Fruit fly (Drosophila melanogaster) whole organism, embryonic: ENCODE data around the gene CG42579.

Experiments
- Atf-2 ChIP-seq: fragments of 200-800 bp; sonication (Bioruptor generic); optimal IDR thresholded peaks from 2 replicates; lab custom pipeline; 2016; ENCODE audit warnings: missing biosample characterization, missing genetic modification characterization
- Bteb2 ChIP-seq: fragments of 200-800 bp; sonication (Bioruptor generic); optimal IDR thresholded peaks from 2 replicates; lab custom pipeline; 2016; ENCODE audit warnings: missing biosample characterization, missing genetic modification characterization
- CG1024 ChIP-seq: fragments of 200-800 bp; sonication (Bioruptor generic); IDR thresholded peaks from 2 replicates; pipeline ENCODE4 v1.3.6; 2022; ENCODE audit warnings: missing biosample characterization, missing genetic modification characterization
- CG10366 ChIP-seq: fragments of 200-800 bp; sonication (Bioruptor generic); IDR thresholded peaks from 2 replicates; pipeline ENCODE4 v1.3.6; 2022; ENCODE audit warnings: missing biosample characterization, missing genetic modification characterization
- CG10462 ChIP-seq: fragments of 200-800 bp; sonication (Bioruptor generic); optimal IDR thresholded peaks from 2 replicates; lab custom pipeline; 2016; ENCODE audit warnings: missing biosample characterization, missing genetic modification characterization
- CG10979 ChIP-seq: fragments of 200-800 bp; sonication (Bioruptor generic); optimal IDR thresholded peaks from 2 replicates; lab custom pipeline; 2018; ENCODE audit warnings: missing biosample characterization, mild to moderate bottlenecking, missing genetic modification characterization, moderate library complexity
- CG12219 ChIP-seq: fragments of 200-800 bp; sonication (Bioruptor generic); optimal IDR thresholded peaks from 3 replicates; lab custom pipeline; 2018; ENCODE audit warnings: missing biosample characterization, mild to moderate bottlenecking, missing genetic modification characterization
- CG14441 ChIP-seq: fragments of 200-800 bp; sonication (Bioruptor generic); IDR thresholded peaks from 2 replicates; pipeline ENCODE4 v1.3.6; 2022; ENCODE audit warnings: missing biosample characterization, missing genetic modification characterization
- CG15696 ChIP-seq: fragments of 200-800 bp; sonication (Bioruptor generic); optimal IDR thresholded peaks from 2 replicates; lab custom pipeline; 2019; ENCODE audit warnings: missing biosample characterization, mild to moderate bottlenecking, missing genetic modification characterization, moderate library complexity
- CG16779 ChIP-seq: fragments of 200-800 bp; sonication (Bioruptor generic); IDR thresholded peaks from 2 replicates; pipeline ENCODE4 v1.3.6; 2022; ENCODE audit warnings: missing biosample characterization, missing genetic modification characterization
- CG17359 ChIP-seq: fragments of 200-800 bp; sonication (Bioruptor generic); optimal IDR thresholded peaks from 3 replicates; lab custom pipeline; 2018; ENCODE audit warnings: missing biosample characterization, mild to moderate bottlenecking, missing genetic modification characterization, moderate library complexity
- CG17385 ChIP-seq: fragments of 200-800 bp; sonication (Bioruptor generic); optimal IDR thresholded peaks from 3 replicates; lab custom pipeline; 2018; ENCODE audit warnings: missing biosample characterization, mild to moderate bottlenecking, missing genetic modification characterization
- CG18764 ChIP-seq: fragments of 200-800 bp; sonication (Bioruptor generic); optimal IDR thresholded peaks from 3 replicates; lab custom pipeline; 2016; ENCODE audit warnings: missing biosample characterization, missing genetic modification characterization
- CG3281 ChIP-seq: fragments of 200-800 bp; sonication (Bioruptor generic); optimal IDR thresholded peaks from 3 replicates; lab custom pipeline; 2017; ENCODE audit warnings: missing biosample characterization, mild to moderate bottlenecking, missing genetic modification characterization
- CG3407 ChIP-seq: fragments of 200-800 bp; sonication (Bioruptor generic); optimal IDR thresholded peaks from 2 replicates; lab custom pipeline; 2018; ENCODE audit warnings: missing biosample characterization, mild to moderate bottlenecking, missing genetic modification characterization
- CG7357 ChIP-seq: fragments of 200-800 bp; sonication (Bioruptor generic); IDR thresholded peaks from 3 replicates; pipeline ENCODE4 v1.3.6; 2022; ENCODE audit warnings: missing biosample characterization, missing genetic modification characterization
- CG8089 ChIP-seq: fragments of 200-800 bp; sonication (Bioruptor generic); optimal IDR thresholded peaks from 3 replicates; lab custom pipeline; 2016; ENCODE audit warnings: missing biosample characterization, missing genetic modification characterization
- D ChIP-seq, 2 experiments: fragments of 200-800 bp in 1 of 2; fragments of >200 bp in 1 of 2; sonication (Bioruptor generic) in 1 of 2; optimal IDR thresholded peaks; 2 replicates in 1 of 2; 3 replicates in 1 of 2; lab custom pipeline; 2017; ENCODE audit warnings: mild to moderate bottlenecking in 1 of 2, missing biosample characterization in 1 of 2, missing genetic modification characterization in 1 of 2, missing genetic modification reagents in 1 of 2
- Doc3 ChIP-seq: fragments of 200-800 bp; sonication (Bioruptor generic); IDR thresholded peaks from 3 replicates; pipeline ENCODE4 v1.3.6; 2022; ENCODE audit warnings: missing biosample characterization, missing genetic modification characterization; ENCODE audit not compliant: partially characterized antibody
- Ets65A ChIP-seq: fragments of 200-800 bp; sonication (Bioruptor generic); peaks from one replicate; lab custom pipeline; 2016; ENCODE audit warnings: missing biosample characterization, missing genetic modification characterization
- Hr78 ChIP-seq, 2 experiments: fragments of 200-800 bp in 1 of 2; fragments of >200 bp in 1 of 2; sonication (Bioruptor generic) in 1 of 2; optimal IDR thresholded peaks; 2 replicates each; lab custom pipeline; 2017 to 2019; ENCODE audit warnings: missing biosample characterization in 2 of 2, missing genetic modification characterization in 2 of 2, mild to moderate bottlenecking in 1 of 2, moderate library complexity in 1 of 2
- MTF-1 ChIP-seq: fragments of 200-800 bp; sonication (Bioruptor generic); optimal IDR thresholded peaks from 2 replicates; lab custom pipeline; 2018; ENCODE audit warnings: missing biosample characterization, mild to moderate bottlenecking, missing genetic modification characterization, borderline replicate concordance
- NC2β ChIP-seq: fragments of 200-800 bp; sonication (Bioruptor generic); optimal IDR thresholded peaks from 2 replicates; lab custom pipeline; 2016; ENCODE audit warnings: missing biosample characterization, missing genetic modification characterization
- Nf-YA ChIP-seq: fragments of 200-800 bp; sonication (Bioruptor generic); IDR thresholded peaks from 2 replicates; pipeline ENCODE4 v1.3.6; 2022; ENCODE audit warnings: missing biosample characterization, missing genetic modification characterization
- Oaz ChIP-seq: fragments of 200-800 bp; sonication (Bioruptor generic); IDR thresholded peaks from 2 replicates; pipeline ENCODE4 v1.3.6; 2022; ENCODE audit warnings: missing biosample characterization, missing genetic modification characterization
- PHDP ChIP-seq: fragments of 200-800 bp; sonication (Bioruptor generic); optimal IDR thresholded peaks from 3 replicates; lab custom pipeline; 2018; ENCODE audit warnings: missing biosample characterization, mild to moderate bottlenecking, missing genetic modification characterization, moderate library complexity
- Poxn ChIP-seq: fragments of 200-800 bp; sonication (Bioruptor generic); IDR thresholded peaks from 2 replicates; pipeline ENCODE4 v1.3.6; 2022; ENCODE audit warnings: missing biosample characterization, missing genetic modification characterization
- TFAM ChIP-seq: fragments of 200-800 bp; sonication (Bioruptor generic); optimal IDR thresholded peaks from 2 replicates; lab custom pipeline; 2017; ENCODE audit warnings: missing biosample characterization, missing genetic modification characterization, inconsistent platforms
- Xrp1 ChIP-seq: fragments of 200-800 bp; sonication (Bioruptor generic); IDR thresholded peaks from 2 replicates; pipeline ENCODE4 v1.3.6; 2022; ENCODE audit warnings: missing biosample characterization, missing genetic modification characterization
- bsh ChIP-seq, 2 experiments: fragments of 200-800 bp; sonication (Bioruptor generic); optimal IDR thresholded peaks; 2 replicates each; lab custom pipeline; 2017 to 2018; ENCODE audit warnings: mild to moderate bottlenecking in 2 of 2, missing biosample characterization in 2 of 2, missing genetic modification characterization in 2 of 2, moderate library complexity in 1 of 2
- chn ChIP-seq: fragments of 200-800 bp; sonication (Bioruptor generic); optimal IDR thresholded peaks from 2 replicates; lab custom pipeline; 2016; ENCODE audit warnings: missing biosample characterization, missing genetic modification characterization
- disco-r ChIP-seq: fragments of 200-800 bp; sonication (Bioruptor generic); optimal IDR thresholded peaks from 2 replicates; lab custom pipeline; 2016; ENCODE audit warnings: missing biosample characterization, missing genetic modification characterization
- fd64A ChIP-seq: fragments of 200-800 bp; sonication (Bioruptor generic); optimal IDR thresholded peaks from 3 replicates; lab custom pipeline; 2018; ENCODE audit warnings: missing biosample characterization, mild to moderate bottlenecking, missing genetic modification characterization
- ftz-f1 ChIP-seq: fragments of 200-800 bp; sonication (Bioruptor generic); optimal IDR thresholded peaks from 2 replicates; lab custom pipeline; 2016; ENCODE audit warnings: missing biosample characterization, missing genetic modification characterization
- fu2 ChIP-seq: fragments of 200-800 bp; sonication (Bioruptor generic); optimal IDR thresholded peaks from 2 replicates; lab custom pipeline; 2016; ENCODE audit warnings: missing biosample characterization, missing genetic modification characterization
- gcm ChIP-seq: fragments of 200-800 bp; sonication (Bioruptor generic); optimal IDR thresholded peaks from 2 replicates; lab custom pipeline; 2019; ENCODE audit warnings: missing biosample characterization, mild to moderate bottlenecking, missing genetic modification characterization, moderate library complexity
- gcm2 ChIP-seq: fragments of 200-800 bp; sonication (Bioruptor generic); optimal IDR thresholded peaks from 2 replicates; lab custom pipeline; 2016; ENCODE audit warnings: missing biosample characterization, missing genetic modification characterization
- ind ChIP-seq: fragments of 200-800 bp; sonication (Bioruptor generic); optimal IDR thresholded peaks from 3 replicates; lab custom pipeline; 2016; ENCODE audit warnings: missing biosample characterization, missing genetic modification characterization
- kay ChIP-seq: fragments of 200-800 bp; sonication (Bioruptor generic); optimal IDR thresholded peaks from 2 replicates; lab custom pipeline; 2016; ENCODE audit warnings: missing biosample characterization, missing genetic modification characterization
- ken ChIP-seq: fragments of 200-800 bp; sonication (Bioruptor generic); IDR thresholded peaks from 3 replicates; pipeline ENCODE4 v1.3.6; 2022; ENCODE audit warnings: missing biosample characterization, missing genetic modification characterization
- lmd ChIP-seq: fragments of 200-800 bp; sonication (Bioruptor generic); IDR thresholded peaks from 2 replicates; pipeline ENCODE4 v1.3.6; 2022; ENCODE audit warnings: missing biosample characterization, missing genetic modification characterization
- lola ChIP-seq, 3 experiments: fragments of >200 bp in 2 of 3; fragments of 200-800 bp in 1 of 3; sonication (Bioruptor generic) in 1 of 3; optimal IDR thresholded peaks; 2 replicates each; lab custom pipeline; 2017 to 2019; ENCODE audit warnings: missing biosample characterization in 3 of 3, missing genetic modification characterization in 3 of 3, mild to moderate bottlenecking in 1 of 3, moderate library complexity in 1 of 3
- nom ChIP-seq: fragments of 200-800 bp; sonication (Bioruptor generic); optimal IDR thresholded peaks from 2 replicates; lab custom pipeline; 2017; ENCODE audit warnings: missing biosample characterization, missing genetic modification characterization, mild to moderate bottlenecking, moderate library complexity, missing genetic modification reagents
- psq ChIP-seq: fragments of 200-800 bp; sonication (Bioruptor generic); optimal IDR thresholded peaks from 2 replicates; lab custom pipeline; 2017; ENCODE audit warnings: missing biosample characterization, missing genetic modification characterization
- slp2 ChIP-seq: fragments of 200-800 bp; sonication (Bioruptor generic); optimal IDR thresholded peaks from 2 replicates; lab custom pipeline; 2016; ENCODE audit warnings: missing biosample characterization, missing genetic modification characterization
- sob ChIP-seq: fragments of 200-800 bp; sonication (Bioruptor generic); IDR thresholded peaks from 2 replicates; pipeline ENCODE4 v1.3.6; 2022; ENCODE audit warnings: missing biosample characterization, missing genetic modification characterization
- tap ChIP-seq: fragments of 200-800 bp; optimal IDR thresholded peaks from 3 replicates; lab custom pipeline; 2019; ENCODE audit warnings: missing biosample characterization, mild to moderate bottlenecking, missing genetic modification characterization, moderate library complexity
- trh ChIP-seq: fragments of 200-800 bp; sonication (Bioruptor generic); optimal IDR thresholded peaks from 2 replicates; lab custom pipeline; 2016; ENCODE audit warnings: missing biosample characterization, missing genetic modification characterization
- vfl ChIP-seq: fragments of 200-800 bp; sonication (Bioruptor generic); optimal IDR thresholded peaks from 2 replicates; lab custom pipeline; 2016; ENCODE audit warnings: missing biosample characterization, missing genetic modification characterization
- zfh2 ChIP-seq: fragments of 200-800 bp; sonication (Bioruptor generic); optimal IDR thresholded peaks from 2 replicates; lab custom pipeline; 2016; ENCODE audit warnings: missing biosample characterization, missing genetic modification characterization

CG42579 gene

DNA sequence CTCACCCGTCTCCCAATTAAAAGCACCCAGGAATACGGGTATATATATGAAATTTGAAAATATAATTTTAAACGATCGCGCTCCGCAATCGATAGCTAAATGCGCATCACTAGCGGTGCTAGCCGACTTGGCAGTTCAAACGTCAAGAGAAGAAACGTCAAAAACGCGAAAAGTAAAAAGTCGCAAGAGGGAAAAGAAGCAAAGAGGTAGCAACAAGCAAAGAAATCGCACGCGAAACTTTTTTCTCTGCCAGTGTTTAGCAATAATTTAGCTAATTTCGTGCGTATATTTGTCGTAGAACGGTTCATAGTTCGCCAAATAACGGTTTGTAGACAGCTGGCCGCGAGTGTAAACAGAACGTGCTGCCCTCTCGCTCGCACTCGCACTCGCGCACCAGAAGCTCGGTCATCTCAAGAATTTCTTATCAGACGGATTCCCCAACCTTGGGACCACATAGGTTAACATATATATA, 16.0 kb upstream of the CG42579 start, which contains the start of gene CG1812:
TSS of gene CG1812 (plus strand) at position 163 of the 472 bp plus-strand sequence.
- TF ChIP-seq CG10462: no peak
- no peak for TF ChIP-seq CG8089 (GFP tag; lab: Kevin White, UChicago)
- TF ChIP-seq zfh2 (GFP tag; lab: Kevin White, UChicago): no peak
- no peak for TF ChIP-seq Doc3
- TF ChIP-seq Bteb2 (GFP tag; lab: Kevin White, UChicago): no peak
- TF ChIP-seq gcm2 (GFP tag; lab: Kevin White, UChicago): no peak
- TF ChIP-seq NC2β (GFP tag; lab: Kevin White, UChicago): no peak
- TF ChIP-seq ken: peak; percentile 55; the same call in 1 of the 3 replicates
- TF ChIP-seq MTF-1 (GFP tag; lab: Kevin White, UChicago): no peak
- TF ChIP-seq lmd (GFP tag; lab: Robert Waterston, UW): 0 out of 2 replicates have a peak, but pooled peaks have one; percentile 19
- TF ChIP-seq fd64A: no peak
- peak in 1 of 2 experiments; percentile 28 for TF ChIP-seq Hr78 (GFP tag; optimal IDR thresholded peaks at IDR 0.05; lab: Kevin White, UChicago)
- TF ChIP-seq tap (tag; lab: Kevin White, UChicago): no peak
- peak in 1 of 3 experiments; percentile 22 for TF ChIP-seq lola (GFP tag; optimal IDR thresholded peaks at IDR 0.05; lab: Kevin White, UChicago)
- peak; percentile 88 for TF ChIP-seq ftz-f1 (GFP tag; lab: Kevin White, UChicago)
- peak; percentile 52 for TF ChIP-seq CG3281 (GFP tag; lab: Kevin White, UChicago)
- peak; percentile 47 for TF ChIP-seq kay (GFP tag; lab: Kevin White, UChicago)
- no peak for TF ChIP-seq TFAM (GFP tag; lab: Kevin White, UChicago)
- peak; percentile 68 for TF ChIP-seq Nf-YA (GFP tag; lab: Robert Waterston, UW)
- no peak for TF ChIP-seq fu2 (GFP tag; lab: Kevin White, UChicago)
- TF ChIP-seq Oaz: no peak
- TF ChIP-seq slp2 (GFP tag; lab: Kevin White, UChicago): peak; percentile 3
- TF ChIP-seq gcm: no peak
- peak; percentile 66 for TF ChIP-seq psq (GFP tag; lab: Kevin White, UChicago)
- 0 out of 2 replicates have a peak, but pooled peaks have one; percentile 15 for TF ChIP-seq CG1024
- TF ChIP-seq CG3407: no peak
- TF ChIP-seq CG12219 (GFP tag; lab: Kevin White, UChicago): peak; percentile 32
- peak; percentile 30 for TF ChIP-seq CG17359 (tag; lab: Kevin White, UChicago)
- no peak for TF ChIP-seq CG18764 (GFP tag; lab: Kevin White, UChicago)
- TF ChIP-seq Ets65A: peak; percentile 81
- peak; percentile 40 for TF ChIP-seq nom (GFP tag; lab: Kevin White, UChicago)
- no peak for TF ChIP-seq Poxn (GFP tag; lab: Robert Waterston, UW)
- no peak for TF ChIP-seq trh (GFP tag; lab: Kevin White, UChicago)
- peak; percentile 18 for TF ChIP-seq CG10979 (tag; lab: Kevin White, UChicago)
- TF ChIP-seq CG15696: no peak
- TF ChIP-seq sob (GFP tag; lab: Robert Waterston, UW): peak; percentile 50
- peak; percentile 27 for TF ChIP-seq ind (GFP tag; lab: Kevin White, UChicago)
- TF ChIP-seq Xrp1 (GFP tag; lab: Robert Waterston, UW): peak; percentile 60; the same call in 1 of the 2 replicates
- peak; percentile 60 for TF ChIP-seq CG14441 (GFP tag; lab: Robert Waterston, UW)
- TF ChIP-seq PHDP (tag; lab: Kevin White, UChicago): peak; percentile 34
- TF ChIP-seq CG7357: no peak
- no peak for TF ChIP-seq Atf-2 (GFP tag; lab: Kevin White, UChicago)
- peak; percentile 17 for TF ChIP-seq vfl
- no peak for TF ChIP-seq CG16779 (GFP tag; lab: Robert Waterston, UW)
- peak; percentile 47 for TF ChIP-seq CG10366 (GFP tag; lab: Robert Waterston, UW)
- TF ChIP-seq disco-r (GFP tag; lab: Kevin White, UChicago): peak; percentile 0
- TF ChIP-seq CG17385 (GFP tag; lab: Kevin White, UChicago): peak; percentile 46
- peak; percentile 27 for TF ChIP-seq chn (GFP tag; lab: Kevin White, UChicago)
- TF ChIP-seq D (optimal IDR thresholded peaks at IDR 0.05; lab: Kevin White, UChicago): no peak
- TF ChIP-seq D (GFP tag; optimal IDR thresholded peaks at IDR 0.05; lab: Kevin White, UChicago): no peak
- TF ChIP-seq bsh (GFP tag; optimal IDR thresholded peaks at IDR 0.05; lab: Kevin White, UChicago): peak in 1 of 2 experiments; percentile 52
